Worm (Caenorhabditis elegans) whole organism, L4 larva: ENCODE results near the gene EGAP1.5.

Source experiments
- T26A8.4 ChIP-seq: fragments of 200-800 bp; sonication (Bioruptor generic); IDR thresholded peaks from 2 replicates; pipeline ENCODE4 v1.3.6; 2022; ENCODE audit warnings: missing genetic modification characterization, missing compliant biosample characterization
- Y75B8A.6 ChIP-seq: fragments of 200-800 bp; sonication (Bioruptor generic); IDR thresholded peaks from 2 replicates; pipeline ENCODE4 v1.3.6; 2022; ENCODE audit warnings: missing genetic modification reagents, missing genetic modification characterization, missing compliant biosample characterization
- aha-1 ChIP-seq: fragments of 150-350 bp; peaks from one replicate; lab custom pipeline; 2014; ENCODE audit warnings: missing biosample characterization, missing genetic modification characterization
- ceh-62 ChIP-seq: sonication (generic microtip); optimal IDR thresholded peaks from 2 replicates; lab custom pipeline; 2017; ENCODE audit warnings: missing biosample characterization, missing genetic modification characterization
- ceh-82 ChIP-seq: sonication (generic microtip); optimal IDR thresholded peaks from 2 replicates; lab custom pipeline; 2017; ENCODE audit warnings: missing biosample characterization, missing genetic modification characterization
- ces-1 ChIP-seq: fragments of 150-350 bp; sonication (generic microtip); optimal IDR thresholded peaks from 4 replicates; lab custom pipeline; 2014; ENCODE audit warnings: missing biosample characterization, missing genetic modification reagents, missing genetic modification characterization
- cey-2 ChIP-seq: sonication (generic microtip); optimal IDR thresholded peaks from 3 replicates; lab custom pipeline; 2017; ENCODE audit warnings: missing genetic modification characterization, mild to moderate bottlenecking, missing compliant biosample characterization, antibody characterized with exemption, borderline replicate concordance; ENCODE audit not compliant: insufficient read depth
- ctbp-1 ChIP-seq: fragments of 200-800 bp; sonication (Bioruptor generic); IDR thresholded peaks from 2 replicates; pipeline ENCODE4 v1.3.6; 2022; ENCODE audit warnings: missing genetic modification reagents, missing genetic modification characterization, missing compliant biosample characterization
- dpl-1 ChIP-seq: fragments of 150-350 bp; optimal IDR thresholded peaks from 2 replicates; lab custom pipeline; 2014; ENCODE audit warnings: missing biosample characterization, missing genetic modification reagents, missing genetic modification characterization
- duxl-1 ChIP-seq: sonication (generic microtip); optimal IDR thresholded peaks from 2 replicates; lab custom pipeline; 2016; ENCODE audit warnings: mild to moderate bottlenecking, missing genetic modification characterization, moderate library complexity, missing compliant biosample characterization; ENCODE audit not compliant: poor library complexity
- egl-27 ChIP-seq: sonication (generic microtip); optimal IDR thresholded peaks from 3 replicates; lab custom pipeline; 2017; ENCODE audit warnings: missing biosample characterization, missing genetic modification reagents, missing genetic modification characterization
- egl-43 ChIP-seq: fragments of 200-800 bp; sonication (Bioruptor generic); IDR thresholded peaks from 2 replicates; pipeline ENCODE4 v1.3.6; 2022; ENCODE audit warnings: missing genetic modification reagents, missing genetic modification characterization, missing compliant biosample characterization
- fos-1 ChIP-seq: fragments of 150-350 bp; optimal IDR thresholded peaks from 2 replicates; lab custom pipeline; 2014; ENCODE audit warnings: missing biosample characterization, missing genetic modification characterization
- hlh-30 ChIP-seq: sonication (generic microtip); optimal IDR thresholded peaks from 2 replicates; lab custom pipeline; 2017; ENCODE audit warnings: antibody characterized with exemption, mild to moderate bottlenecking, missing genetic modification characterization, missing compliant biosample characterization; ENCODE audit not compliant: insufficient read depth
- hmg-1.1 ChIP-seq: fragments of 200-800 bp; sonication (Bioruptor generic); IDR thresholded peaks from 2 replicates; pipeline ENCODE4 v1.3.6; 2022; ENCODE audit warnings: missing genetic modification reagents, missing genetic modification characterization, missing compliant biosample characterization
- lin-1 ChIP-seq: fragments of 200-800 bp; sonication (Bioruptor generic); IDR thresholded peaks from 2 replicates; pipeline ENCODE4 v1.3.6; 2022; ENCODE audit warnings: missing genetic modification reagents, missing genetic modification characterization, missing compliant biosample characterization
- lin-15B ChIP-seq: fragments of 150-350 bp; sonication (generic microtip); optimal IDR thresholded peaks from 3 replicates; lab custom pipeline; 2014; ENCODE audit warnings: missing biosample characterization, missing genetic modification characterization
- lin-38 ChIP-seq: fragments of 200-800 bp; sonication (Bioruptor generic); IDR thresholded peaks from 2 replicates; pipeline ENCODE4 v1.3.6; 2022; ENCODE audit warnings: missing genetic modification reagents, missing genetic modification characterization, missing compliant biosample characterization
- lin-39 ChIP-seq: fragments of 150-350 bp; optimal IDR thresholded peaks from 2 replicates; lab custom pipeline; 2014; ENCODE audit warnings: missing biosample characterization, missing genetic modification reagents, missing genetic modification characterization
- mdl-1 ChIP-seq, 2 experiments: fragments of 150-350 bp in 1 of 2; sonication (generic microtip) in 1 of 2; optimal IDR thresholded peaks; 2 replicates each; lab custom pipeline; 2014 to 2017; ENCODE audit warnings: missing biosample characterization in 2 of 2, missing genetic modification characterization in 2 of 2
- mxl-2 ChIP-seq: fragments of 200-800 bp; sonication (Bioruptor generic); conservative IDR thresholded peaks from 2 replicates; pipeline ENCODE4 v1.3.6; 2022; ENCODE audit warnings: missing genetic modification reagents, missing genetic modification characterization, missing compliant biosample characterization
- mxl-3 ChIP-seq: fragments of 200-800 bp; sonication (Bioruptor generic); optimal IDR thresholded peaks from 2 replicates; lab custom pipeline; 2018; ENCODE audit warnings: mild to moderate bottlenecking, missing genetic modification characterization, missing compliant biosample characterization
- nhr-10 ChIP-seq: fragments of 150-350 bp; optimal IDR thresholded peaks from 2 replicates; lab custom pipeline; 2014; ENCODE audit warnings: missing biosample characterization, missing genetic modification characterization
- nhr-77 ChIP-seq: fragments of 150-350 bp; optimal IDR thresholded peaks from 2 replicates; lab custom pipeline; 2014; ENCODE audit warnings: missing biosample characterization, missing genetic modification characterization
- pha-4 ChIP-seq, 2 experiments: fragments of 150-350 bp in 1 of 2; fragments of 200-800 bp in 1 of 2; sonication (Bioruptor generic) in 1 of 2; IDR thresholded peaks in 1 of 2; optimal IDR thresholded peaks in 1 of 2; 2 replicates each; pipeline versions ENCODE4 v1.3.6 to Lab custom; 2014 to 2022; ENCODE audit warnings: missing genetic modification characterization in 2 of 2, missing genetic modification reagents in 2 of 2, missing biosample characterization in 1 of 2, missing compliant biosample characterization in 1 of 2
- pqm-1 ChIP-seq: sonication (generic microtip); optimal IDR thresholded peaks from 2 replicates; lab custom pipeline; 2017; ENCODE audit warnings: missing biosample characterization, missing genetic modification characterization
- rbr-2 ChIP-seq: sonication (generic microtip); optimal IDR thresholded peaks from 2 replicates; lab custom pipeline; 2016; ENCODE audit warnings: missing genotype, missing genetic modification characterization, missing compliant biosample characterization
- set-16 ChIP-seq: fragments of 200-800 bp; sonication (Bioruptor generic); IDR thresholded peaks from 2 replicates; pipeline ENCODE4 v1.3.6; 2022; ENCODE audit warnings: missing genetic modification reagents, missing genetic modification characterization, missing compliant biosample characterization
- spr-1 ChIP-seq: sonication (generic microtip); optimal IDR thresholded peaks from 2 replicates; lab custom pipeline; 2016; ENCODE audit warnings: mild to moderate bottlenecking, missing genetic modification characterization, missing compliant biosample characterization
- spr-3 ChIP-seq: fragments of 200-800 bp; sonication (Bioruptor generic); optimal IDR thresholded peaks from 2 replicates; lab custom pipeline; 2018; ENCODE audit warnings: mild to moderate bottlenecking, missing genetic modification characterization, missing compliant biosample characterization
- tag-97 ChIP-seq: fragments of 200-800 bp; sonication (Bioruptor generic); IDR thresholded peaks from 2 replicates; pipeline ENCODE4 v1.3.6; 2022; ENCODE audit warnings: missing genetic modification characterization, missing compliant biosample characterization
- unc-39 ChIP-seq: sonication (generic microtip); optimal IDR thresholded peaks from 2 replicates; lab custom pipeline; 2017; ENCODE audit warnings: missing biosample characterization, missing genetic modification characterization
- unc-62 ChIP-seq, 3 experiments: fragments of 150-350 bp in 1 of 3; sonication (generic microtip); optimal IDR thresholded peaks in 2 of 3; peaks in 1 of 3; 1 replicate in 1 of 3; 2 replicates in 2 of 3; lab custom pipeline; 2014 to 2017; ENCODE audit warnings: missing biosample characterization in 3 of 3, missing genetic modification characterization in 3 of 3, missing genetic modification reagents in 3 of 3, missing genotype in 1 of 3
- zfp-2 ChIP-seq: sonication (generic microtip); optimal IDR thresholded peaks from 2 replicates; lab custom pipeline; 2016; ENCODE audit warnings: mild to moderate bottlenecking, missing genetic modification characterization, missing compliant biosample characterization
- zfp-3 ChIP-seq: fragments of 200-800 bp; sonication (Bioruptor generic); conservative IDR thresholded peaks from 2 replicates; pipeline ENCODE4 v1.3.6; 2022; ENCODE audit warnings: missing genetic modification reagents, missing genetic modification characterization, missing compliant biosample characterization
- ztf-11 ChIP-seq: fragments of 150-350 bp; optimal IDR thresholded peaks from 2 replicates; lab custom pipeline; 2014; ENCODE audit warnings: missing biosample characterization, missing genetic modification characterization

EGAP1.5 gene

DNA sequence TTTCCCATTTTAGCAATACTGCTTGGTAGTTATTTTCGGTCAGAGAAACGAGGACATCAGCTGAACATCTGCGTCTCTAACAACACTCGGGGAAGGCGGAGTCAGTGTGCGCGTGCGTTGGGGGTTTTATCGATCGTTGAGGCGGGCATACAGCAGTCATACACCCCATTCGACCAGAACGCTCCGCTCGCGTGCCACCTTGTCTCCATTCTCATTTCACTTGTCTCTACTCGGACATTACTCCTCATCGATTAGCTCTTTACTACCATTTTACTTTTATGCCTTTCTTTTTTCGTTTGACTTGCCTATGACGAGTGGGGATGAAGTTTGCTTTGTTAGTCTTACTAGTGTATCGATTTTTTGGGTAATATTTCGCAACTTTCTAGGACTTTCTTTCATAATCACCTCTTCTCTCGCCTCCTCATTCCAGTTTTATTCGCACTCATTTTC, 9.0 kb downstream of the EGAP1.5 start (continued):
- no peak for TF ChIP-seq egl-27 (tag; lab: Kevin White, UChicago)
- no peak for TF ChIP-seq dpl-1 (GFP tag; lab: Kevin White, UChicago)
- peak; percentile 42 for TF ChIP-seq pqm-1 (tag; lab: Kevin White, UChicago)
- TF ChIP-seq nhr-77, result peak; percentile 21
- no peak for TF ChIP-seq zfp-3 (GFP tag; lab: Robert Waterston, UW)
- peak; percentile 72 for TF ChIP-seq hmg-1.1 (GFP tag; lab: Robert Waterston, UW)
- TF ChIP-seq lin-15B (tag; lab: Kevin White, UChicago), result no peak
- TF ChIP-seq Y75B8A.6 (GFP tag; lab: Robert Waterston, UW), result no peak
- no peak for TF ChIP-seq ceh-62 (tag; lab: Kevin White, UChicago)
- no peak; the same call in 1 of the 2 replicates for TF ChIP-seq lin-1
- no peak for TF ChIP-seq fos-1
- peak; percentile 98 for TF ChIP-seq hlh-30
- peak; percentile 40 for TF ChIP-seq spr-1
- no peak for TF ChIP-seq ces-1 (GFP tag; lab: Kevin White, UChicago)
- TF ChIP-seq unc-62 (GFP tag; optimal IDR thresholded peaks at IDR 0.05 in 1 of 2; lab: Kevin White, UChicago), result peak in 1 of 2 experiments; percentile 99
- TF ChIP-seq unc-62 (tag; optimal IDR thresholded peaks at IDR 0.05; lab: Kevin White, UChicago), result peak; percentile 18
- peak; percentile 99 for TF ChIP-seq aha-1 (tag; lab: Kevin White, UChicago)
- TF ChIP-seq lin-39 (tag; lab: Kevin White, UChicago), result no peak

DNA sequence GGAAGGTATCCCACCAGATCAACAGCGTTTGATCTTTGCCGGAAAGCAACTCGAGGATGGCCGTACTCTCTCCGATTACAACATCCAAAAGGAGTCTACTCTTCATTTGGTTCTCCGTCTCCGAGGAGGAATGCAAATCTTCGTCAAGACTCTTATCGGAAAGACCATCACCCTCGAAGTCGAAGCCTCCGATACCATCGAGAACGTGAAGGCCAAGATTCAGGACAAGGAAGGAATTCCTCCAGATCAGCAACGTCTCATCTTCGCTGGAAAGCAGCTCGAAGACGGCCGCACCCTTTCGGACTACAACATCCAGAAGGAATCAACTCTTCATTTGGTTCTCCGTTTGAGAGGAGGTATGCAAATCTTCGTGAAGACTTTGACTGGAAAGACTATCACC, 10.6 kb downstream of the EGAP1.5 start:
- TF ChIP-seq lin-39 (tag; lab: Kevin White, UChicago), result no peak
- TF ChIP-seq zfp-2 (tag; lab: Kevin White, UChicago), result no peak
- no peak for TF ChIP-seq mxl-3 (GFP tag; lab: Kevin White, UChicago)
- TF ChIP-seq cey-2 (tag; lab: Kevin White, UChicago), result no peak
- no peak for TF ChIP-seq mxl-2 (GFP tag; lab: Robert Waterston, UW)
- TF ChIP-seq rbr-2 (tag; lab: Kevin White, UChicago), result no peak
- TF ChIP-seq unc-39, result no peak
- TF ChIP-seq set-16, result 0 out of 2 replicates have a peak, but pooled peaks have one; percentile 10
- TF ChIP-seq egl-43, result peak; percentile 52; the same call in 1 of the 2 replicates
- TF ChIP-seq spr-3, result no peak
- TF ChIP-seq hmg-1.1 (GFP tag; lab: Robert Waterston, UW), result 0 out of 2 replicates have a peak, but pooled peaks have one; percentile 13
- no peak for TF ChIP-seq tag-97
- TF ChIP-seq ceh-82 (tag; lab: Kevin White, UChicago), result no peak
- no peak for TF ChIP-seq egl-27 (tag; lab: Kevin White, UChicago)
- TF ChIP-seq lin-38, result no peak
- TF ChIP-seq spr-1, result no peak
- no peak for TF ChIP-seq T26A8.4
- TF ChIP-seq ctbp-1 (GFP tag; lab: Robert Waterston, UW), result 0 out of 2 replicates have a peak, but pooled peaks have one; percentile 6
- TF ChIP-seq hlh-30, result no peak
- TF ChIP-seq nhr-10 (tag; lab: Kevin White, UChicago), result no peak
- peak; percentile 5; the same call in 1 of the 2 replicates for TF ChIP-seq pha-4 (GFP tag; IDR thresholded peaks at IDR 0.05; lab: Robert Waterston, UW)
- TF ChIP-seq pha-4 (tag; optimal IDR thresholded peaks at IDR 0.05; lab: Kevin White, UChicago), result no peak
- no peak for TF ChIP-seq ztf-11 (tag; lab: Kevin White, UChicago)
- TF ChIP-seq mdl-1 (tag; optimal IDR thresholded peaks at IDR 0.05; lab: Kevin White, UChicago), result no peak
- TF ChIP-seq duxl-1 (tag; lab: Kevin White, UChicago), result no peak
